Fruit fly (Drosophila melanogaster): ENCODE data around the gene spi.

Gene spi

DNA sequence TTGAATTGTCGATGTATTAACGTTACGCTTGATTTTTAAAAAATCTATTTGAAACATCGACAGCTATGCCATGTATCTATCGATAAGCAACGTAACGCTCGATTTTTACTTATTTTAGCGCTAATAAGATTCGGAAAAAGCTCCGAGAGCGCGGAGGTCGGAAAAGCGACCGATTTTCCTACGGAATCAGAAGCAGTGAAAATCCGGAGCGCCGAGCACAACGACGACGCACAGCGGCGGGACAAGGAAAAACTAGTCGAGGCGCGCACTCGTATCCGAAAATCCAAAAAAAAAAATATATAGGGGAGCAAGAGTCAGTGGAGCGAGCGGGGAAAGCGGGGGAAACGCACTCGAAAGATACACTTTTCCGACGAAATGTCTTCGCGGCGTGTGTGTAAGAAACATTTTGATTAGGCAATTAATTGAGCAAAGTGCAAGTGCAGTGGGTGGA lies 58.5 kb downstream of the spi start, which contains the start of gene CG10132 (continued):
- TF ChIP-seq sima (GFP tag; optimal IDR thresholded peaks at IDR 0.05) (no peak), Xrp1 (GFP tag; IDR thresholded peaks at IDR 0.05) (no peak), nmo (GFP tag; optimal IDR thresholded peaks at IDR 0.05) (no peak), slp2 (GFP tag; optimal IDR thresholded peaks at IDR 0.05) (no peak), Fer1 (GFP tag; optimal IDR thresholded peaks at IDR 0.05) (no peak), CG15514 (GFP tag; optimal IDR thresholded peaks at IDR 0.05) (peak; percentile 40), ind (GFP tag; optimal IDR thresholded peaks at IDR 0.05) (no peak), CG7987 (GFP tag; optimal IDR thresholded peaks at IDR 0.05) (no peak), Ada2b (GFP tag; IDR thresholded peaks at IDR 0.05) (no peak), CG12071 (GFP tag; optimal IDR thresholded peaks at IDR 0.05) (no peak), CG16779 (GFP tag; IDR thresholded peaks at IDR 0.05) (no peak), CG2199 (GFP tag; IDR thresholded peaks at IDR 0.05) (no peak), Nf-YA (GFP tag; IDR thresholded peaks at IDR 0.05) (no peak), usp (GFP tag; optimal IDR thresholded peaks at IDR 0.05) (no peak), yki (optimal IDR thresholded peaks at IDR 0.05) (no peak), B-H1 (GFP tag; IDR thresholded peaks at IDR 0.05) (no peak), CG10147 (GFP tag; optimal IDR thresholded peaks at IDR 0.05) (no peak), Rx (GFP tag; IDR thresholded peaks at IDR 0.05) (no peak), Sry-δ (GFP tag; optimal IDR thresholded peaks at IDR 0.05) (no peak), MESR4 (GFP tag; optimal IDR thresholded peaks at IDR 0.05) (no peak), CG3838 (GFP tag; optimal IDR thresholded peaks at IDR 0.05) (no peak), B-H2 (GFP tag; optimal IDR thresholded peaks at IDR 0.05) (no peak), E2f1 (GFP tag; IDR thresholded peaks at IDR 0.05) (no peak), Bdp1 (GFP tag; optimal IDR thresholded peaks at IDR 0.05) (no peak), CG7928 (GFP tag; optimal IDR thresholded peaks at IDR 0.05) (no peak), unc-4 (GFP tag; IDR thresholded peaks at IDR 0.05; ENCODE audit: partially characterized antibody) (peak; percentile 46; the same call in 1 of the 2 replicates), CG32772 (GFP tag; IDR thresholded peaks at IDR 0.05) (no peak), CG7839 (tag; optimal IDR thresholded peaks at IDR 0.05) (no peak), Sry-β (GFP tag; optimal IDR thresholded peaks at IDR 0.05) (no peak), Mes4 (GFP tag; optimal IDR thresholded peaks at IDR 0.05) (no peak), zf30C (GFP tag; optimal IDR thresholded peaks at IDR 0.05) (no peak), CG5245 (GFP tag; optimal IDR thresholded peaks at IDR 0.05) (no peak), CG31224 (GFP tag; IDR thresholded peaks at IDR 0.05) (no peak), salm (tag; optimal IDR thresholded peaks at IDR 0.05) (no peak), mld (GFP tag; IDR thresholded peaks at IDR 0.05; ENCODE audit: partially characterized antibody) (peak; percentile 70; the same call in 2 of the 3 replicates), CG7786 (GFP tag; optimal IDR thresholded peaks at IDR 0.05) (no peak), amos (GFP tag; IDR thresholded peaks at IDR 0.05; ENCODE audit: partially characterized antibody) (peak; percentile 30; the same call in 1 of the 2 replicates), fd64A (GFP tag; optimal IDR thresholded peaks at IDR 0.05) (no peak), ftz-f1 (GFP tag; optimal IDR thresholded peaks at IDR 0.05) (no peak), trh (GFP tag; optimal IDR thresholded peaks at IDR 0.05) (no peak), phol (tag; optimal IDR thresholded peaks at IDR 0.05) (no peak), gem (tag; optimal IDR thresholded peaks at IDR 0.05) (no peak), psq (GFP tag; optimal IDR thresholded peaks at IDR 0.05) (no peak), CG2712 (tag; optimal IDR thresholded peaks at IDR 0.05) (no peak), tap (tag; optimal IDR thresholded peaks at IDR 0.05) (no peak), CG7372 (GFP tag; IDR thresholded peaks at IDR 0.05) (no peak), CG3726 (GFP tag; IDR thresholded peaks at IDR 0.05) (no peak), CHES-1-like (GFP tag; optimal IDR thresholded peaks at IDR 0.05) (no peak), Trl (optimal IDR thresholded peaks at IDR 0.05) (no peak), Trl (GFP tag; optimal IDR thresholded peaks at IDR 0.05) (no peak), CG13123 (GFP tag; optimal IDR thresholded peaks at IDR 0.05) (no peak), CG18262 (tag; optimal IDR thresholded peaks at IDR 0.05) (no peak), vnd (GFP tag; IDR thresholded peaks at IDR 0.05; ENCODE audit: partially characterized antibody) (peak; percentile 58; the same call in 1 of the 3 replicates)
